Worm (Caenorhabditis elegans): ENCODE results near the gene smoc-1.

smoc-1 gene

DNA sequence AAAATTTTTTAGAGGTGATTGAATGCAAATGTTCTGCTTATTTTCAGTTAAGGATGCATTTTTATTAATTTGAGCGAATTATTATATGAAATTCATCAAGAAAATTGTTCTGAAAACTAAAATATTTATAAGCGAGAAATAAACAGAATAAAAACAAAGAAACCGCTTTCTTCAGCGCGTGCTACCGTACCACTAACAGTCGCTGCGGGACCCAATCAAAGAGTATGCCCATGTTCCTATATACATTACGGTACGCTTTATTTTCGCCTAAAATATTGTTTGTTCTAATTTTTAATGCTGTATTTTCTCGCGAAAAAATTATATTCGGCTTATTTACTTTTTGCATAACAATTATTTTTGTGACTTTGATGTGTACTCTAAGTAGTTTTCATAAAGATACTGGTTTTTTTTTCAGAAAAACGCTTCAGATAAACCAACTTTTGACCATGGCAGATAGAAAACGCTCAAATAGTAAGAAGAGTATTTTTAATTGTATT, 30.3 kb downstream of the smoc-1 start, which contains the start of gene F55A11.8:
Gene F55A11.8, plus strand, starts transcription at position 447 of the 497 bp plus-strand sequence.
- TF ChIP-seq ztf-23 (GFP tag; IDR thresholded peaks at IDR 0.05) = no peak
- no peak for TF ChIP-seq flt-1 (GFP tag; IDR thresholded peaks at IDR 0.05)
- TF ChIP-seq med-1 (GFP tag; optimal IDR thresholded peaks at IDR 0.05; ENCODE audit: insufficient read depth) = no peak
- TF ChIP-seq T22C8.4 (GFP tag; IDR thresholded peaks at IDR 0.05) = no peak
- TF ChIP-seq ztf-29 (GFP tag; IDR thresholded peaks at IDR 0.05) = no peak
- TF ChIP-seq tab-1 (GFP tag; IDR thresholded peaks at IDR 0.05) = no peak
- no peak for TF ChIP-seq ref-1 (GFP tag; conservative IDR thresholded peaks at IDR 0.05)
- TF ChIP-seq klf-2 (GFP tag; conservative IDR thresholded peaks at IDR 0.05) = no peak
- TF ChIP-seq cog-1 (tag; optimal IDR thresholded peaks at IDR 0.05) = no peak

DNA sequence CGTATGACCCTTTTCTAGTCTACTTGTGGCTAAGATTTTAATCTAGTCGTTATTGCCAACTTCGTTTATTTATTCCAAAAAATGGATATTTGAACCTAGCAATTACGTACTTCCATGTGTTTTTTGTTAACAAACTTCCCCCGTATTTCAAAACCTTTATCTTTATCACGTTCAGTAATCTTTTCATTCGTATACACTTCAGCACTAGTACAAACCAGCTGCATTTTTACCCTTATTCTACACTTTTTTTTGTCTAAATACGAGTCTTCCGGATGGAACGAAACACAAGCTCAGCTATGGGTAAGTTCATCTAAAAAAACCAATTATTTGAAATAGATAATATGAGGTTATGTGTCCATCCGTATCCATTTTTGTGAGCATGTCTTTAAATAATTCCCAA, 32.0 kb downstream of the smoc-1 start, which contains the start of gene D2023.1:
Gene D2023.1, plus strand, starts transcription at position 77 of the 400 bp plus-strand sequence.
- TF ChIP-seq T22C8.4 (GFP tag; IDR thresholded peaks at IDR 0.05) (no peak), cog-1 (tag; optimal IDR thresholded peaks at IDR 0.05) (no peak), ztf-23 (GFP tag; IDR thresholded peaks at IDR 0.05) (no peak), tab-1 (GFP tag; IDR thresholded peaks at IDR 0.05) (no peak), med-1 (GFP tag; optimal IDR thresholded peaks at IDR 0.05; ENCODE audit: insufficient read depth) (no peak), klf-2 (GFP tag; conservative IDR thresholded peaks at IDR 0.05) (no peak), flt-1 (GFP tag; IDR thresholded peaks at IDR 0.05) (no peak), ref-1 (GFP tag; conservative IDR thresholded peaks at IDR 0.05) (no peak), ztf-29 (GFP tag; IDR thresholded peaks at IDR 0.05) (no peak)

DNA sequence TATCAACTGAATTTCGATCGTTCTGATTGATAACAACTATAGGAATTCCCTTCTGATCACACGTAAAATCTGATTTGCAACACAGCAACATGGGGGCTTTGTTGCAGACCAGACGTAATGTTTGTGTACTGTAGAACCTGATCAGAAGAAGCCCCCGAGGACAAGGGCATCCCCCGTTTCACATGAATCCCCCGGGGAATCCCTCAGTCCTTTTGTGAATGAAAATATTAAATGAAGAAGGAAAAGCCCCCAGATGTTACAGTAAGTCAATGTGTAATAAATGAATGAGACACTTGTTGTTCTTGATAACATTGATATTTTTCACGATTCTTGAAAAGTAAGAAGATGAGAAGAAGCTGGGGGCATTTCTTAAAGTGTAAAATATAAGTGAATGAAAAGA, 36.7 kb downstream of the smoc-1 start:
- no peak for TF ChIP-seq T22C8.4 (GFP tag; IDR thresholded peaks at IDR 0.05)
- TF ChIP-seq cog-1 (tag; optimal IDR thresholded peaks at IDR 0.05) = no peak
- no peak for TF ChIP-seq tab-1 (GFP tag; IDR thresholded peaks at IDR 0.05)
- TF ChIP-seq klf-2 (GFP tag; conservative IDR thresholded peaks at IDR 0.05) = no peak
- no peak for TF ChIP-seq flt-1 (GFP tag; IDR thresholded peaks at IDR 0.05)
- no peak for TF ChIP-seq ztf-29 (GFP tag; IDR thresholded peaks at IDR 0.05)
- TF ChIP-seq ztf-23 (GFP tag; IDR thresholded peaks at IDR 0.05) = no peak
- TF ChIP-seq ref-1 (GFP tag; conservative IDR thresholded peaks at IDR 0.05) = no peak
- TF ChIP-seq med-1 (GFP tag; optimal IDR thresholded peaks at IDR 0.05; ENCODE audit: insufficient read depth) = no peak

DNA sequence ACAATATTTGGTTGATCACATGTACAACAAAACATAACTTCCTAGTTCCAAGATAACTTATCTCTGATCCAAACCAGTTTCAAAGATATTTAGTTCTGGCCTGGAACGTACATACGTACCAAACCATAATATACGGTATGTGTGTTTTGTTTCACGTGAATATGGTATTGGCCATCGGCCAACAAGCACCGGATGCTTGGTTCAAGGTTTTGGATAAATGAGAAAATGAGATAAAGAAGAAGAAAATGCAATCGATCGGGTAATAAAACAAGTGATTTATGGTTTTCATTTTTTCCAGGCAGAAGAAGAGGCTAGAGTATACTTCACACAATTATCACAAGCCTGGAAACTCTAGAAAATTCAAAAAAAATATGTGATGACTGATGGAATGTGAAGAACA, 37.9 kb downstream of the smoc-1 start:
- TF ChIP-seq klf-2 (GFP tag; conservative IDR thresholded peaks at IDR 0.05) (no peak), ztf-23 (GFP tag; IDR thresholded peaks at IDR 0.05) (no peak), cog-1 (tag; optimal IDR thresholded peaks at IDR 0.05) (no peak), tab-1 (GFP tag; IDR thresholded peaks at IDR 0.05) (no peak), flt-1 (GFP tag; IDR thresholded peaks at IDR 0.05) (no peak), med-1 (GFP tag; optimal IDR thresholded peaks at IDR 0.05; ENCODE audit: insufficient read depth) (no peak), ref-1 (GFP tag; conservative IDR thresholded peaks at IDR 0.05) (no peak), T22C8.4 (GFP tag; IDR thresholded peaks at IDR 0.05) (no peak), ztf-29 (GFP tag; IDR thresholded peaks at IDR 0.05) (no peak)

DNA sequence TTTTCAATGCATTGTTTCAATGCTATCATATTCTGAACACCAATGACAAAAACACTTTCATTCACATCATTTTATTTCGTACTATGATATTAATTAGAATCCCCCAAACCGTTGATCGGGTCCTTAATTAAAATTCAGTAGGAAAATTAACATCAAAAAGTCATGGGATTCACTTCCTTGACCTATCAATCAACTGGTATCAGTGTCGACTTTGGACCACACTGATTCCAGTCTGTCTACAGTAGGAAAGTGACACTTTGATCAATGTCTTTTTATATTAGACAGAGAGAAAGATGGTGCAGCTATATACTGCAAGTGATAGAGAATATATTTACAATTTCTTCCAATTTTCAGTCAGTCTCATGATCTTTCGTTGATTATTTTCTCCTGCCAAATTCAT, 38.9 kb downstream of the smoc-1 start:
- no peak for TF ChIP-seq flt-1 (GFP tag; IDR thresholded peaks at IDR 0.05)
- no peak for TF ChIP-seq tab-1 (GFP tag; IDR thresholded peaks at IDR 0.05)
- TF ChIP-seq T22C8.4 (GFP tag; IDR thresholded peaks at IDR 0.05) = no peak
- TF ChIP-seq klf-2 (GFP tag; conservative IDR thresholded peaks at IDR 0.05) = no peak
- no peak for TF ChIP-seq ref-1 (GFP tag; conservative IDR thresholded peaks at IDR 0.05)
- no peak for TF ChIP-seq med-1 (GFP tag; optimal IDR thresholded peaks at IDR 0.05; ENCODE audit: insufficient read depth)
- TF ChIP-seq ztf-29 (GFP tag; IDR thresholded peaks at IDR 0.05) = no peak
- TF ChIP-seq ztf-23 (GFP tag; IDR thresholded peaks at IDR 0.05) = no peak
- no peak for TF ChIP-seq cog-1 (tag; optimal IDR thresholded peaks at IDR 0.05)

DNA sequence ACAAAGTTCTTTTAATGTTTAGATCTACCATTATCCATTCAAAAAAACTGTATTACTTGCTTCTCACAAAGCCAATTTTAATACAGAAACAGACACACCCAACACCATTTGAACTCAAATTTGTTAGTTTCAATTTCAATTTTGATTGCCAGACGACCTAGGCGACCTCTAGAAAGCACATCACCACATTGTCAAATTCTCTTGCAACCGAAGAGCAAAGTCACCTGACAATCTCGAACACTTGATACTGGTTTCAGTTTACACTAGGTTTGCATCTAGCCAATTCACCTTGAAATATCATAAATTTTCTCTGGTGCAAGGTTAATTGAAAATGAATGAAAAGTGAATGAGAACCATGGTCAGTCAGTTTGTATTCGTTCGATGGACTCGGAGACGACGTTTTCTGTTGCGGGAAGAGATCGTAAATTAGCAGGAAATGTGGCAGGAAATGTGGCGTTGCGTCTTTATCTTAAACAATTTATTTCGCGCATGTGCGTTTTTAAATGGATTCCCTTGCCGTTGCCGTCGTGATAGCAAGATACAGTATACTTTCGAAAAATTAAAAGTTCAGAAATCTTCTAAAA, 39.9 kb downstream of the smoc-1 start:
- no peak for TF ChIP-seq cog-1 (tag; optimal IDR thresholded peaks at IDR 0.05)

DNA sequence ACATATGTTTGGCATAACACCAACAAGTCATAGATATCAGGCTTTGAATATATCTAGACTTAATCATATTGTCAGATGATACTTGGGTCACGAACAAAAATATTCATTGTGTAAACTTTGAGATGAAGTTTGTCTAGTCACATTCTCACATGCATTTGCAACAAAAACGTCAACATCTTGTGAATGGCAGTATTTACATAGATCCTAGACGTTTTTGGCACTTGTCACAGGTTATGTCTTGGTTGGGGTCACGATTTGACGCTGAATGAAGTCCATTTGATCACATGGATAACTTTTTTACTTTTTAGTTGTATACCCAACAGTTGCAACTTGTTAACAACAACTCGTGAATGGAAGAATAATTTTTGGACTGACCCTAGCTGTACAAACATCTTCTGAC, 40.9 kb downstream of the smoc-1 start:
- TF ChIP-seq cog-1 (tag; optimal IDR thresholded peaks at IDR 0.05) (no peak), T22C8.4 (GFP tag; IDR thresholded peaks at IDR 0.05) (no peak), ztf-23 (GFP tag; IDR thresholded peaks at IDR 0.05) (no peak), med-1 (GFP tag; optimal IDR thresholded peaks at IDR 0.05; ENCODE audit: insufficient read depth) (no peak), flt-1 (GFP tag; IDR thresholded peaks at IDR 0.05) (no peak), klf-2 (GFP tag; conservative IDR thresholded peaks at IDR 0.05) (no peak), tab-1 (GFP tag; IDR thresholded peaks at IDR 0.05) (no peak), ztf-29 (GFP tag; IDR thresholded peaks at IDR 0.05) (no peak), ref-1 (GFP tag; conservative IDR thresholded peaks at IDR 0.05) (no peak)

DNA sequence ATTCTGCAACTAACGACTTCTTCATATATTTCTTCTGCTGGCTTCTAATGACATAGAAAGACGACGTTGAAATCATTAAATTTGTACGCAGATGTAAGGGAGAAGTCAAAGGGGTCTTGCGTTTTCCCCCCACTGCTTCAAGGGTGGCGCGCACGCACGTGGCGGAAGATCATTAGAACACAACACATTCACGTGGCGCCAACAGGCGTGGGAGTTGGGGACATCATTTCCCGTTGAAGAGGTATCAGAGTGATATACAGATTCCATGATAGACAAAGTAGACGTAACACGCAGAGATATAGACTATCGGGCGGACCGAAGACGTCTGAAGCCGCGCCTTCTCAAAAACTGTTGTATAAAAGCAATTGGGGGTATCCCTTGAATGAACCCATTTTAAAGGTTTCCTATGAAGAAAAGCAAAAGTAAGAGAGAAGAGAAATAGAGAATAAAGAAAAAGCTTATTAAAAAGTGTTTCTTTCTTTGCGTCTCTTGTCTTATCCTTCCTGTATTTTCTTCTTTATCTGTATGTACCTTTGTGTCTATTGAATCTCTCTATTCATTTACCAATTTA, 41.9 kb downstream of the smoc-1 start:
- TF ChIP-seq T22C8.4 (GFP tag; IDR thresholded peaks at IDR 0.05) (no peak), ztf-29 (GFP tag; IDR thresholded peaks at IDR 0.05) (no peak), flt-1 (GFP tag; IDR thresholded peaks at IDR 0.05) (no peak), cog-1 (tag; optimal IDR thresholded peaks at IDR 0.05) (no peak), ref-1 (GFP tag; conservative IDR thresholded peaks at IDR 0.05) (no peak), tab-1 (GFP tag; IDR thresholded peaks at IDR 0.05) (no peak), med-1 (GFP tag; optimal IDR thresholded peaks at IDR 0.05; ENCODE audit: insufficient read depth) (no peak), klf-2 (GFP tag; conservative IDR thresholded peaks at IDR 0.05) (no peak)

DNA sequence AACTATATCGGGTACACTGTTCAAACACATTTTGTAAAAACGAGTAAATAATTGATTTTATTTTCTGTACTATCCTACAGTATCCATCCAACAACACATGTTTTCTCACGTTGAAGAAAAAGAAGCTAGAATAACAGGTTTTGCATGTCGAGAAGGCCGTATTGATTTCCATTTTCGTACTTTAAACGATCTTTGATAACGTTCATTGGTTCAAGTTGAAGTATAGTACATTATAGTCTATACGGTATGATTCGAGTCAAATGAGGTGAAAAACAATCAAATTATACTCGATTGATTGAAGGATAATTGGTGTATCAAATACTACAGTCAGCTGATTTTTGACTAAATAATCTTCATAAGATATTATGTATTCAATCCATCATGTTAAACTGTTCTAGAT, 43.0 kb downstream of the smoc-1 start:
- TF ChIP-seq flt-1 (GFP tag; IDR thresholded peaks at IDR 0.05) = no peak
- TF ChIP-seq klf-2 (GFP tag; conservative IDR thresholded peaks at IDR 0.05) = no peak
- no peak for TF ChIP-seq ztf-29 (GFP tag; IDR thresholded peaks at IDR 0.05)
- TF ChIP-seq T22C8.4 (GFP tag; IDR thresholded peaks at IDR 0.05) = no peak
- no peak for TF ChIP-seq med-1 (GFP tag; optimal IDR thresholded peaks at IDR 0.05; ENCODE audit: insufficient read depth)
- no peak for TF ChIP-seq ref-1 (GFP tag; conservative IDR thresholded peaks at IDR 0.05)
- TF ChIP-seq cog-1 (tag; optimal IDR thresholded peaks at IDR 0.05) = no peak
- TF ChIP-seq tab-1 (GFP tag; IDR thresholded peaks at IDR 0.05) = no peak
- no peak for TF ChIP-seq ztf-23 (GFP tag; IDR thresholded peaks at IDR 0.05)

Data from whole organism, midembryonic.